Fruit fly (Drosophila melanogaster): ENCODE data around the gene Ant2.

DNA sequence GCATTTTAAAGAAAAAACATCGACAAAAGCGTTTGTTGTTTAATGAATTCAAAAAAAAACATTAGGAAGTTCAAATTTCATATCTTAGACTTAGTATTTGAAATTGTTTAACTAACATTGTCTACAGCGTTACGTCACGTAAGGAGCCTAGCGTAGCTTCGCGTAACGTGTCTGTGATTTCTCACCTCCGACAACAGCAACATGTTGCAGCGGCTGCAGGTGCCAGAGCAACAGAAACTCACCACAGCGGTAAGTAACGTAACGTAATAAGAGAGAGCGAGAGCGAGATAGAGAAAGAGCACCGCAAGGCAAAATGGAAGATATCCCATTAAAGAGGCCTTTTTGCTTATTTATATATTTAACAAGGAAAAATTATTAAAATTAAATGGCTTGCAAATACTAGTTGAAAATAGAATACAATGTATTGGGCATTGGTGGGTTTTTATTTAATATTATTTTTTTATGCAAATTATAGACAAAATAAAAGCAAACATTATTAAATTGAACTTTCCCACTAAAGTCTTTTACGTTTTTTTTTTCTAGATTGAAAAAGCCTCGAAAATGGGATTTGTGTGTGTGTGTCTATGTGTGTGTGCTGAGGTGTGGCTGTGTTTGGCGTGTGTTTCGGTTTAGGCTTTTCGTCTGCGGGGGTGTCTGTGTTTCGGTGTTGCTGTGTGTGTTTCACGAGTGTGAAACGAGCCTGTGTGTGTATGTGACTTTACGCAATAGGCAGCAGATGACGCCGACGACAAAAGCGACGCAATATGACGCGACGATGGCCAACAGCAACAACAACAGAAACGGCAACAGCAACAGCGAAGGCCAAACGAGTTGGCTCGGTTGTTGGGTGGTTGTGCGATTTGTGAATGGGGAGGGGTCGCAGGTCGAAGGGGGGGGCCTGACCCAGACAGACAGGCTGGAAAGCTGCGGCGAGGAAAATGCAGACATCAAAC is 56.5 kb downstream of the Ant2 start:
- no peak for TF ChIP-seq h (optimal IDR thresholded peaks at IDR 0.05)
- no peak for TF ChIP-seq psq (optimal IDR thresholded peaks at IDR 0.05)

All from Kc167 (cell line).